Fruit fly (Drosophila melanogaster) whole organism, prepupa: ENCODE measurements around the gene Karybeta3.

ENCODE experiments used
- CG11294 ChIP-seq: fragments of 200-800 bp; sonication (Bioruptor generic); IDR thresholded peaks from 2 replicates; pipeline ENCODE4 v1.3.6; 2022; ENCODE audit warnings: missing biosample characterization, missing genetic modification characterization
- CG15336 ChIP-seq: fragments of 200-800 bp; sonication (Bioruptor generic); IDR thresholded peaks from 2 replicates; pipeline ENCODE4 v1.3.6; 2022; ENCODE audit warnings: missing biosample characterization, missing genetic modification characterization
- CG31627 ChIP-seq: fragments of 200-800 bp; sonication (Bioruptor generic); optimal IDR thresholded peaks from 3 replicates; lab custom pipeline; 2016; ENCODE audit warnings: missing biosample characterization, missing genetic modification characterization
- CG6792 ChIP-seq: fragments of 200-800 bp; sonication (Bioruptor generic); optimal IDR thresholded peaks from 3 replicates; lab custom pipeline; 2016; ENCODE audit warnings: missing biosample characterization, missing genetic modification characterization
- CG7368 ChIP-seq: fragments of 200-800 bp; sonication (Bioruptor generic); optimal IDR thresholded peaks from 3 replicates; lab custom pipeline; 2016; ENCODE audit warnings: missing biosample characterization, missing genetic modification characterization
- Ets21C ChIP-seq: fragments of 200-800 bp; sonication (Bioruptor generic); optimal IDR thresholded peaks from 3 replicates; lab custom pipeline; 2016; ENCODE audit warnings: missing biosample characterization, missing genetic modification characterization
- Lpt ChIP-seq: fragments of 200-800 bp; sonication (Bioruptor generic); optimal IDR thresholded peaks from 3 replicates; lab custom pipeline; 2016; ENCODE audit warnings: missing biosample characterization, missing genetic modification characterization
- OdsH ChIP-seq: fragments of 200-800 bp; sonication (Bioruptor generic); optimal IDR thresholded peaks from 3 replicates; lab custom pipeline; 2016; ENCODE audit warnings: missing biosample characterization, missing genetic modification characterization
- Sox102F ChIP-seq: fragments of 200-800 bp; sonication (Bioruptor generic); optimal IDR thresholded peaks from 2 replicates; lab custom pipeline; 2016; ENCODE audit warnings: missing biosample characterization, mild to moderate bottlenecking, missing genetic modification characterization
- salr ChIP-seq, 2 experiments: fragments of 200-800 bp; sonication (Bioruptor generic); optimal IDR thresholded peaks; 3 replicates each; lab custom pipeline; 2016 to 2018; ENCODE audit warnings: missing biosample characterization in 2 of 2, missing genetic modification characterization in 2 of 2, mild to moderate bottlenecking in 1 of 2

- TF ChIP-seq Sox102F (no peak), CG11294 (no peak), salr (GFP tag; optimal IDR thresholded peaks at IDR 0.05; lab: Kevin White, UChicago) (no peak), Lpt (GFP tag; lab: Kevin White, UChicago) (no peak), CG6792 (GFP tag; lab: Kevin White, UChicago) (no peak), CG31627 (GFP tag; lab: Kevin White, UChicago) (no peak), OdsH (no peak), CG7368 (no peak), CG15336 (GFP tag; lab: Robert Waterston, UW) (no peak), Ets21C (GFP tag; lab: Kevin White, UChicago) (no peak)
Measured at dm6 chr3R:4694805-4695204, 45.8 kb downstream of the Karybeta3 start.
